Worm (Caenorhabditis elegans) whole organism, L4/young adult: Measurements from ENCODE around the gene obr-3.

ENCODE experiments used
- dao-5 ChIP-seq: sonication (generic microtip); optimal IDR thresholded peaks from 2 replicates; lab custom pipeline; 2016; ENCODE audit warnings: missing genotype, missing genetic modification characterization, moderate library complexity, missing compliant biosample characterization
- him-1 ChIP-seq: sonication (generic microtip); optimal IDR thresholded peaks from 2 replicates; lab custom pipeline; 2016; ENCODE audit warnings: missing genotype, missing genetic modification reagents, missing genetic modification characterization, missing compliant biosample characterization

DNA sequence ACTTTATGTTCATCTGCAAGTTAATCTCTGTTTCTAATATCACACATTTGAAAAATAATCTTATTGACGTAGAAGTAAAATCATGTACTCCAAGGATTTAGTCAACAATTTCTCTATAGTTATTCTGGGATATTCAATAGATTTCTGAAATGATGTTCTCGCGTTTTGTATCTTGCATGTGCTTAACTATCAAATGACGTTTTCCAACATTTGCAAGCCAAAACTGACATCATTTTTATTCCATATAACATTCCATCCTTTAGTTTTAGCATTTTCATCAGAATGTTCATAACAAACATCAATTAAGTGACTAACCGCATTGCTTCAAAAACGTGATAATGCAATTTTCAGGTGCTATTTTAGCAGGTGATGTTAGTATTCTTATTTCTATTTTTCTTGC lies 28.3 kb upstream of the obr-3 start:
- TF ChIP-seq dao-5 (tag; lab: Kevin White, UChicago), result no peak
- TF ChIP-seq him-1, result no peak
